Worm (Caenorhabditis elegans) whole organism, young adult: ENCODE measurements around the gene fbxa-135.
"Not testable (repeated sequence)": the region's sequence is repeated elsewhere in the genome, so short reads cannot be mapped to it uniquely, and the experiment has no call there.

Experiments used
- B0035.1 ChIP-seq: sonication (generic microtip); optimal IDR thresholded peaks from 2 replicates; lab custom pipeline; 2016; ENCODE audit warnings: missing genetic modification characterization, mild to moderate bottlenecking, missing compliant biosample characterization, missing genotype, missing genetic modification reagents
- B0261.1 ChIP-seq: sonication (generic microtip); optimal IDR thresholded peaks from 2 replicates; lab custom pipeline; 2016; ENCODE audit warnings: mild to moderate bottlenecking, missing genetic modification characterization, moderate library complexity, missing compliant biosample characterization
- F10E7.11 ChIP-seq: sonication (generic microtip); optimal IDR thresholded peaks from 2 replicates; lab custom pipeline; 2017; ENCODE audit warnings: mild to moderate bottlenecking, missing genetic modification characterization, moderate library complexity, missing compliant biosample characterization
- F39B2.1 ChIP-seq: fragments of 200-800 bp; sonication (Bioruptor generic); IDR thresholded peaks from 2 replicates; pipeline ENCODE4 v1.3.6; 2022; ENCODE audit warnings: missing genetic modification reagents, missing genetic modification characterization, missing compliant biosample characterization
- Y53G8AR.9 ChIP-seq: fragments of 200-800 bp; sonication (Bioruptor generic); conservative IDR thresholded peaks from 2 replicates; pipeline ENCODE4 v1.3.6; 2022; ENCODE audit warnings: missing genetic modification reagents, missing genetic modification characterization, missing compliant biosample characterization
- Y67H2A.10 ChIP-seq: fragments of 200-800 bp; sonication (Bioruptor generic); conservative IDR thresholded peaks from 2 replicates; pipeline ENCODE4 v1.3.6; 2022; ENCODE audit warnings: missing genetic modification reagents, missing genetic modification characterization, missing compliant biosample characterization
- ama-1 ChIP-seq, 3 experiments: fragments of 150-350 bp in 1 of 3; sonication (generic microtip) in 2 of 3; optimal IDR thresholded peaks; 2 replicates each; lab custom pipeline; 2014 to 2018; ENCODE audit warnings: missing biosample characterization in 2 of 3, missing genetic modification characterization in 2 of 3, missing genetic modification reagents in 2 of 3
- aptf-2 ChIP-seq: fragments of 200-800 bp; sonication (Bioruptor generic); conservative IDR thresholded peaks from 2 replicates; pipeline ENCODE4 v1.3.6; 2022; ENCODE audit warnings: missing genetic modification reagents, missing genetic modification characterization, missing compliant biosample characterization
- bed-1 ChIP-seq: fragments of 200-800 bp; sonication (Bioruptor generic); IDR thresholded peaks from 2 replicates; pipeline ENCODE4 v1.3.6; 2022; ENCODE audit warnings: missing genetic modification reagents, missing genetic modification characterization, missing compliant biosample characterization
- bed-2 ChIP-seq: fragments of 200-800 bp; sonication (Bioruptor generic); IDR thresholded peaks from 2 replicates; pipeline ENCODE4 v1.3.6; 2022; ENCODE audit warnings: missing genetic modification reagents, missing genetic modification characterization, missing compliant biosample characterization
- ceh-100 ChIP-seq: fragments of 200-800 bp; sonication (Bioruptor generic); IDR thresholded peaks from 2 replicates; pipeline ENCODE4 v1.3.6; 2022; ENCODE audit warnings: missing genetic modification reagents, missing genetic modification characterization, missing compliant biosample characterization
- ceh-27 ChIP-seq: fragments of 200-800 bp; sonication (Bioruptor generic); optimal IDR thresholded peaks from 2 replicates; lab custom pipeline; 2018; ENCODE audit warnings: mild to moderate bottlenecking, missing genetic modification characterization, moderate library complexity, missing compliant biosample characterization
- gei-17 ChIP-seq: fragments of 200-800 bp; sonication (Bioruptor generic); optimal IDR thresholded peaks from 2 replicates; lab custom pipeline; 2018; ENCODE audit warnings: mild to moderate bottlenecking, missing genetic modification characterization, missing compliant biosample characterization
- hlh-12 ChIP-seq: sonication (generic microtip); optimal IDR thresholded peaks from 2 replicates; lab custom pipeline; 2016; ENCODE audit warnings: missing genetic modification characterization, missing compliant biosample characterization
- hsf-1 ChIP-seq: fragments of 200-800 bp; sonication (Bioruptor generic); IDR thresholded peaks from 2 replicates; pipeline ENCODE4 v1.3.6; 2022; ENCODE audit warnings: missing genetic modification reagents, missing genetic modification characterization, missing compliant biosample characterization
- lag-1 ChIP-seq: fragments of 200-800 bp; sonication (Bioruptor generic); IDR thresholded peaks from 2 replicates; pipeline ENCODE4 v1.3.6; 2022; ENCODE audit warnings: missing genetic modification reagents, missing genetic modification characterization, missing compliant biosample characterization
- lin-54 ChIP-seq: fragments of 200-800 bp; sonication (Bioruptor generic); optimal IDR thresholded peaks from 2 replicates; lab custom pipeline; 2018; ENCODE audit warnings: mild to moderate bottlenecking, missing genetic modification characterization, missing compliant biosample characterization
- lsy-27 ChIP-seq: sonication (generic microtip); optimal IDR thresholded peaks from 2 replicates; lab custom pipeline; 2017; ENCODE audit warnings: missing genetic modification characterization, mild to moderate bottlenecking, missing compliant biosample characterization, antibody characterized with exemption, missing genotype, borderline replicate concordance; ENCODE audit not compliant: insufficient read depth
- madf-10 ChIP-seq: sonication (generic microtip); optimal IDR thresholded peaks from 2 replicates; lab custom pipeline; 2016; ENCODE audit warnings: mild to moderate bottlenecking, missing genetic modification characterization, missing compliant biosample characterization
- madf-6 ChIP-seq: fragments of 200-800 bp; sonication (Bioruptor generic); IDR thresholded peaks from 2 replicates; pipeline ENCODE4 v1.3.6; 2022; ENCODE audit warnings: missing genetic modification reagents, missing genetic modification characterization, missing compliant biosample characterization
- mcd-1 ChIP-seq: fragments of 200-800 bp; sonication (Bioruptor generic); IDR thresholded peaks from 2 replicates; pipeline ENCODE4 v1.3.6; 2022; ENCODE audit warnings: missing genetic modification reagents, missing genetic modification characterization, missing compliant biosample characterization
- mes-4 ChIP-seq: sonication (generic microtip); optimal IDR thresholded peaks from 2 replicates; lab custom pipeline; 2016; ENCODE audit warnings: missing genotype, missing genetic modification characterization, missing compliant biosample characterization
- nhr-80 ChIP-seq: sonication (generic microtip); optimal IDR thresholded peaks from 2 replicates; lab custom pipeline; 2016; ENCODE audit warnings: missing genetic modification characterization, missing compliant biosample characterization
- pha-4 ChIP-seq: fragments of 150-350 bp; sonication (generic microtip); optimal IDR thresholded peaks from 2 replicates; lab custom pipeline; 2014; ENCODE audit warnings: missing biosample characterization, missing genetic modification reagents, missing genetic modification characterization
- rpc-1 ChIP-seq, 2 experiments: fragments of 150-350 bp in 1 of 2; sonication (generic microtip) in 1 of 2; optimal IDR thresholded peaks; 2 replicates each; lab custom pipeline; 2014 to 2018; ENCODE audit warnings: missing biosample characterization in 1 of 2, missing genetic modification characterization in 1 of 2, missing genetic modification reagents in 1 of 2, missing genotype in 1 of 2
- tbp1 ChIP-seq: fragments of 200-800 bp; sonication (Bioruptor generic); optimal IDR thresholded peaks from 2 replicates; lab custom pipeline; 2018; ENCODE audit warnings: mild to moderate bottlenecking, missing genetic modification characterization, missing compliant biosample characterization
- ztf-18 ChIP-seq: sonication (generic microtip); optimal IDR thresholded peaks from 2 replicates; lab custom pipeline; 2016; ENCODE audit warnings: missing genotype, mild to moderate bottlenecking, missing genetic modification characterization, missing compliant biosample characterization
- ztf-22 ChIP-seq: fragments of 200-800 bp; sonication (Bioruptor generic); optimal IDR thresholded peaks from 2 replicates; lab custom pipeline; 2018; ENCODE audit warnings: mild to moderate bottlenecking, missing genetic modification characterization, moderate library complexity, missing compliant biosample characterization
- ztf-28 ChIP-seq: fragments of 200-800 bp; sonication (Bioruptor generic); IDR thresholded peaks from 2 replicates; pipeline ENCODE4 v1.3.6; 2022; ENCODE audit warnings: missing genetic modification reagents, missing genetic modification characterization, missing compliant biosample characterization

The fbxa-135 gene

DNA sequence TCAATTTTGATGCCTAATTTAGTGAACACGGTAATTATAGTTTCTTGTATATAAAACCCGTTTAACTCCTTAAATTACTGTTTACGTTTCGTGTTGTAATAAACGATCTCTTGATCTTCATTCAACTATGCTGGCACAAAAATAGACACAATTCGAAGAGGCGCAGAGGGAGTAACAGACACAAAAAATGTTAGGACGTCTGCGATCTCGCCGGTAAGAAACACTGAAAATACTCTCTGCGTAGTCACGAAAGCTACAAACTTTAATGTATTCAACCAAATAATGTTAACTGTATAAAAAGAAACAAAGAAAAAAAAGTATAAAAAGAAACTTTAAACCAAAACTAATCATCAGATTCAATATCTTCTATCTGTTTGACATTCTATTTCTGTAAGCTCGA, 21.2 kb upstream of the fbxa-135 start, which contains the start of gene dhs-23:
Gene dhs-23, plus strand, starts transcription at position 363 of the 400 bp plus-strand sequence.
- TF ChIP-seq B0035.1 (no peak), ztf-18 (tag; lab: Kevin White, UChicago) (no peak), nhr-80 (tag; lab: Kevin White, UChicago) (peak; percentile 11)
- TF ChIP-seq, all 124 proteins: peak for 1

ce11 chrV:15383739-15384138, 18.3 kb upstream of the fbxa-135 start, which contains the start of gene str-88:
TSS of gene str-88 (minus strand) at chrV:15383839.
- TF ChIP-seq Y67H2A.10 (GFP tag; lab: Robert Waterston, UW) (no peak), mes-4 (tag; lab: Kevin White, UChicago) (no peak), bed-1 (GFP tag; lab: Robert Waterston, UW) (no peak), gei-17 (GFP tag; lab: Kevin White, UChicago) (no peak), madf-6 (GFP tag; lab: Robert Waterston, UW) (no peak), ceh-27 (GFP tag; lab: Kevin White, UChicago) (no peak), ama-1 (optimal IDR thresholded peaks at IDR 0.05; lab: Kevin White, UChicago) (no peak), ama-1 (GFP tag; optimal IDR thresholded peaks at IDR 0.05; lab: Kevin White, UChicago) (no peak), F10E7.11 (tag; lab: Kevin White, UChicago) (no peak), ztf-18 (tag; lab: Kevin White, UChicago) (no peak), madf-10 (tag; lab: Kevin White, UChicago) (no peak), lag-1 (GFP tag; lab: Robert Waterston, UW) (no peak)

ce11 chrV:15384733-15385132, 17.3 kb upstream of the fbxa-135 start, which contains the start of gene str-102:
TSS of gene str-102 (plus strand) at chrV:15385033.
- TF ChIP-seq ceh-27 (GFP tag; lab: Kevin White, UChicago) (no peak), Y53G8AR.9 (GFP tag; lab: Robert Waterston, UW) (no peak), pha-4 (no peak), ztf-22 (GFP tag; lab: Kevin White, UChicago) (no peak), F39B2.1 (GFP tag; lab: Robert Waterston, UW) (no peak), lsy-27 (tag; lab: Kevin White, UChicago) (no peak)

ce11 chrV:15388820-15389384, 13.2 kb upstream of the fbxa-135 start, which contains the start of gene srh-170:
TSS of gene srh-170 (minus strand) at chrV:15388870.
- TF ChIP-seq bed-2 (GFP tag; lab: Robert Waterston, UW) (no peak), lsy-27 (tag; lab: Kevin White, UChicago) (no peak), hsf-1 (GFP tag; lab: Robert Waterston, UW) (0 out of 2 replicates have a peak, but pooled peaks have one; percentile 30), madf-10 (tag; lab: Kevin White, UChicago) (no peak), tbp1 (GFP tag; lab: Kevin White, UChicago) (no peak), hlh-12 (tag; lab: Kevin White, UChicago) (no peak), madf-6 (GFP tag; lab: Robert Waterston, UW) (peak; percentile 57), aptf-2 (GFP tag; lab: Robert Waterston, UW) (0 out of 2 replicates have a peak, but pooled peaks have one; percentile 33), ceh-100 (GFP tag; lab: Robert Waterston, UW) (no peak), ztf-28 (GFP tag; lab: Robert Waterston, UW) (0 out of 2 replicates have a peak, but pooled peaks have one; percentile 30), mcd-1 (peak; percentile 74), lin-54 (GFP tag; lab: Kevin White, UChicago) (peak; percentile 12)

DNA sequence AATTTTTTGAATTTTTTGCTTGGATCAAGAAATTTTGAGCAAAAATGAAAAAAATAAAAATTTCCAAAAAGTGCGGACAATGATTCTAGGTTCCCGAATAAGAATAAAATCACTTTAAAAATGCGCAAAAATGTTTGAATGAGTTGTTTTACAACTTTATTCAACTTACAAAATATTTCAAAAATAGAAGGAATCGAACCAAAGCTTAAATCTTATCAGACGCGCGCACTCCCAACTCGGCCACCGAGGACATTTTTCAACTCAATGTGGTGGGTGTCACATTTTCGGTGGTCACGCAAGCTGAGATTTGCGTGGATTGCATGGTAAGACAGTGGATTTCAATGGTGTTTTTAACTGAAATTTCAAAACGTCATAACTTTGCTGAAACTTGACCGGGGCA, 11.5 kb upstream of the fbxa-135 start:
- TF ChIP-seq tbp1 (GFP tag; lab: Kevin White, UChicago) (peak; percentile 76), rpc-1 (tag; optimal IDR thresholded peaks at IDR 0.05; lab: Kevin White, UChicago) (peak; percentile 42), B0261.1 (tag; lab: Kevin White, UChicago) (peak; percentile 50)
- not testable (repeated sequence) for TF ChIP-seq rpc-1 (optimal IDR thresholded peaks at IDR 0.05; lab: Kevin White, UChicago)
